Fruit fly (Drosophila melanogaster) Kc167 (cell line): Measurements from ENCODE around the gene CG7251.

ENCODE experiments used
- insv ChIP-seq: fragments of >200 bp; optimal IDR thresholded peaks from 3 replicates; lab custom pipeline; 2018; ENCODE audit warnings: missing external identifiers
- psq ChIP-seq: fragments of >200 bp; optimal IDR thresholded peaks from 2 replicates; lab custom pipeline; 2017; ENCODE audit warnings: missing external identifiers

DNA sequence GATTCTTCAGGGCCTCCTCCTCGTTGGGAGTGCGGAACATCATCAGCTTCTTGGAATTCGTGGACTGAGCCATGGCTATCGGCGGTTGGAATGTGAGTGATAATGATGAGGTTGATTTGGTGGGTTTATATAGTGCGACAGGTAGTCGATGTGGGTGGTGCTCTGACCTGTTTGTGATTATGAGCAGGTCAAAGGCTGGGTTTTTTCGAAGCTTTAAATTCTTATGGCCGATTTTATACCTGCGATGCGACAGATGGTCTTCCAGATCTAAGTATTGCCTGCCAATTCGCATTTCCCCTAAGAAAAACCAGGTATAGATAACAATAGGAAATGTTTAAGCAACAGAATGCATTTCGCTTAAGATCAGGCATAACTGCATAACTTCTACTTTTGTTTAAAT is 37.5 kb downstream of the CG7251 start, which contains the start of gene CG14014:
- no peak for TF ChIP-seq psq (lab: Kevin White, UChicago)
- TF ChIP-seq insv (lab: Kevin White, UChicago): no peak
